Worm (Caenorhabditis elegans): Measurements from ENCODE around the gene sdhb-1.

sdhb-1 gene

DNA sequence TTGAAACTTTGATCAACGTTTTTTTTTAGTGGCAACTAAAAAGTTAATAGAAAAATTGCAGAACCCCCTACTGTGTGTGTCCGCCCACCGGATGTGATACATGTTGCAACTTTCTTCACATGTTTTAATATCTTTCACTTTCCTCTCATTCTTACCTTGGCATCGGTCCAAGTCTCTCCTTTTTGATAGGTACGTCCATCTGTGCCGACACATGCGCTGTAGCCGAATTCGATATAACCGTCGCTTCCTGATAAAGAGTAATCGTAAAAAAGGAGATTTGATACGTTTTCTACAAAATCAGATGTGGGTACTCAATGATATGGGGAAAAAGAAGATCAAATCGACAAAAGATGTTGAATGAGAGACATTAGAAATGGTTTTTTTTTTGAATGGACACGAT, 7.4 kb downstream of the sdhb-1 start (continued):
- TF ChIP-seq fkh-4 (tag; optimal IDR thresholded peaks at IDR 0.05; ENCODE audit: borderline replicate concordance) (no peak), skn-1 (tag; optimal IDR thresholded peaks at IDR 0.05) (no peak), pax-3 (tag; optimal IDR thresholded peaks at IDR 0.05) (no peak), sup-37 (GFP tag; optimal IDR thresholded peaks at IDR 0.05) (no peak), unc-98 (GFP tag; IDR thresholded peaks at IDR 0.05) (no peak), pqm-1 (tag; optimal IDR thresholded peaks at IDR 0.05) (no peak), nhr-12 (tag; optimal IDR thresholded peaks at IDR 0.05) (no peak), mdl-1 (tag; optimal IDR thresholded peaks at IDR 0.05) (no peak), nhr-71 (tag; optimal IDR thresholded peaks at IDR 0.05) (peak; percentile 34), ets-5 (GFP tag; IDR thresholded peaks at IDR 0.05) (no peak), nhr-84 (tag; optimal IDR thresholded peaks at IDR 0.05) (no peak), Y116A8C.19 (tag; optimal IDR thresholded peaks at IDR 0.05; ENCODE audit: borderline replicate concordance) (no peak), unc-130 (tag; optimal IDR thresholded peaks at IDR 0.05) (no peak), C34B4.2 (tag; optimal IDR thresholded peaks at IDR 0.05) (no peak)

- no peak for TF ChIP-seq fos-1 (tag; optimal IDR thresholded peaks at IDR 0.05)
- TF ChIP-seq snpc-4 (tag; optimal IDR thresholded peaks at IDR 0.05), result no peak
- TF ChIP-seq nhr-77 (tag; optimal IDR thresholded peaks at IDR 0.05), result no peak
- no peak for TF ChIP-seq ztf-4 (tag; optimal IDR thresholded peaks at IDR 0.05)
- no peak for TF ChIP-seq sup-37 (GFP tag; optimal IDR thresholded peaks at IDR 0.05)
- no peak for TF ChIP-seq skn-1 (tag; optimal IDR thresholded peaks at IDR 0.05)
- no peak for TF ChIP-seq lin-13 (GFP tag; optimal IDR thresholded peaks at IDR 0.05)
- TF ChIP-seq fkh-4 (tag; optimal IDR thresholded peaks at IDR 0.05; ENCODE audit: borderline replicate concordance), result no peak
- no peak for TF ChIP-seq rnt-1 (tag; optimal IDR thresholded peaks at IDR 0.05)
- TF ChIP-seq nhr-19 (GFP tag; conservative IDR thresholded peaks at IDR 0.05), result peak; percentile 53
- TF ChIP-seq zag-1 (tag; optimal IDR thresholded peaks at IDR 0.05), result no peak
- TF ChIP-seq jun-1 (tag; optimal IDR thresholded peaks at IDR 0.05), result no peak
- no peak for TF ChIP-seq ets-5 (GFP tag; IDR thresholded peaks at IDR 0.05)
- peak; percentile 73 to 96 (median 89) for TF ChIP-seq elt-3 (tag; optimal IDR thresholded peaks at IDR 0.05)
- TF ChIP-seq egl-27 (tag; optimal IDR thresholded peaks at IDR 0.05), result peak in 1 of 2 experiments; percentile 29
- no peak for TF ChIP-seq vab-15 (tag; optimal IDR thresholded peaks at IDR 0.05)
- no peak for TF ChIP-seq pqm-1 (tag; optimal IDR thresholded peaks at IDR 0.05)
- no peak for TF ChIP-seq hpl-2 (GFP tag; optimal IDR thresholded peaks at IDR 0.05)
- TF ChIP-seq xbp-1 (tag; optimal IDR thresholded peaks at IDR 0.05), result no peak
- no peak for TF ChIP-seq efl-1 (optimal IDR thresholded peaks at IDR 0.05)
- no peak for TF ChIP-seq efl-1 (GFP tag; optimal IDR thresholded peaks at IDR 0.05 in 1 of 2)
- TF ChIP-seq swsn-7 (tag; optimal IDR thresholded peaks at IDR 0.05), result no peak
- TF ChIP-seq ztf-11 (tag; optimal IDR thresholded peaks at IDR 0.05), result no peak
- TF ChIP-seq dpl-1 (GFP tag; optimal IDR thresholded peaks at IDR 0.05), result peak in 1 of 3 experiments; percentile 10
- TF ChIP-seq tbx-2 (tag; optimal IDR thresholded peaks at IDR 0.05), result peak; percentile 59
- TF ChIP-seq ceh-8 (GFP tag; optimal IDR thresholded peaks at IDR 0.05), result no peak
- TF ChIP-seq fkh-10 (GFP tag; optimal IDR thresholded peaks at IDR 0.05), result no peak
- peak; percentile 36 for TF ChIP-seq nhr-47 (tag; optimal IDR thresholded peaks at IDR 0.05)
- TF ChIP-seq lin-15B (tag; optimal IDR thresholded peaks at IDR 0.05), result no peak
- peak in 1 of 2 experiments; percentile 21 for TF ChIP-seq lin-35 (GFP tag; optimal IDR thresholded peaks at IDR 0.05)
- TF ChIP-seq nhr-71 (tag; optimal IDR thresholded peaks at IDR 0.05), result peak; percentile 70
- no peak for TF ChIP-seq hlh-4 (tag; optimal IDR thresholded peaks at IDR 0.05)
- TF ChIP-seq isw-1 (GFP tag; IDR thresholded peaks at IDR 0.05), result no peak
- TF ChIP-seq snu-23 (GFP tag; optimal IDR thresholded peaks at IDR 0.05), result peak; percentile 48
- no peak for TF ChIP-seq dsc-1 (tag; optimal IDR thresholded peaks at IDR 0.05)
- no peak for TF ChIP-seq unc-62 (GFP tag; optimal IDR thresholded peaks at IDR 0.05)
- TF ChIP-seq grh-1 (GFP tag; IDR thresholded peaks at IDR 0.05), result peak; percentile 38; the same call in 1 of the 2 replicates
- no peak for TF ChIP-seq alr-1 (tag; optimal IDR thresholded peaks at IDR 0.05; ENCODE audit: borderline replicate concordance)
- no peak for TF ChIP-seq sox-4 (tag; optimal IDR thresholded peaks at IDR 0.05)
- no peak for TF ChIP-seq pax-3 (tag; optimal IDR thresholded peaks at IDR 0.05)
- TF ChIP-seq nhr-12 (tag; optimal IDR thresholded peaks at IDR 0.05), result no peak
- peak; percentile 96 for TF ChIP-seq blmp-1 (tag; optimal IDR thresholded peaks at IDR 0.05)
- TF ChIP-seq ceh-63 (GFP tag; optimal IDR thresholded peaks at IDR 0.05), result no peak
- no peak for TF ChIP-seq mef-2 (tag; optimal IDR thresholded peaks at IDR 0.05)
- peak; percentile 18 for TF ChIP-seq unc-130 (tag; optimal IDR thresholded peaks at IDR 0.05)
- TF ChIP-seq sptf-1 (tag; optimal IDR thresholded peaks at IDR 0.05), result no peak
Observed at ce11 chrII:9343955-9344354, 8.6 kb downstream of the sdhb-1 start.
